Worm (Caenorhabditis elegans) whole organism, L4 larva: ENCODE results near the gene W06D11.5.

Source experiments
- ZK337.2 ChIP-seq: fragments of 200-800 bp; sonication (Bioruptor generic); IDR thresholded peaks from 2 replicates; pipeline ENCODE4 v1.3.6; 2022; ENCODE audit warnings: missing genetic modification reagents, missing genetic modification characterization, missing compliant biosample characterization
- ceh-82 ChIP-seq: sonication (generic microtip); optimal IDR thresholded peaks from 2 replicates; lab custom pipeline; 2017; ENCODE audit warnings: missing biosample characterization, missing genetic modification characterization
- duxl-1 ChIP-seq: sonication (generic microtip); optimal IDR thresholded peaks from 2 replicates; lab custom pipeline; 2016; ENCODE audit warnings: mild to moderate bottlenecking, missing genetic modification characterization, moderate library complexity, missing compliant biosample characterization; ENCODE audit not compliant: poor library complexity
- lin-13 ChIP-seq: fragments of 150-350 bp; optimal IDR thresholded peaks from 2 replicates; lab custom pipeline; 2014; ENCODE audit warnings: missing biosample characterization, missing genetic modification reagents, missing genetic modification characterization
- madf-9 ChIP-seq: fragments of 200-800 bp; sonication (Bioruptor generic); conservative IDR thresholded peaks from 2 replicates; pipeline ENCODE4 v1.3.6; 2022; ENCODE audit warnings: missing genetic modification reagents, missing genetic modification characterization, missing compliant biosample characterization
- nhr-10 ChIP-seq: fragments of 150-350 bp; optimal IDR thresholded peaks from 2 replicates; lab custom pipeline; 2014; ENCODE audit warnings: missing biosample characterization, missing genetic modification characterization
- nhr-25 ChIP-seq: sonication (generic microtip); optimal IDR thresholded peaks from 2 replicates; lab custom pipeline; 2017; ENCODE audit warnings: missing genetic modification characterization, mild to moderate bottlenecking, missing compliant biosample characterization, antibody characterized with exemption, moderate library complexity, borderline replicate concordance; ENCODE audit not compliant: insufficient read depth
- nhr-77 ChIP-seq: fragments of 150-350 bp; optimal IDR thresholded peaks from 2 replicates; lab custom pipeline; 2014; ENCODE audit warnings: missing biosample characterization, missing genetic modification characterization
- pqm-1 ChIP-seq: sonication (generic microtip); optimal IDR thresholded peaks from 2 replicates; lab custom pipeline; 2017; ENCODE audit warnings: missing biosample characterization, missing genetic modification characterization
- rbr-2 ChIP-seq: sonication (generic microtip); optimal IDR thresholded peaks from 2 replicates; lab custom pipeline; 2016; ENCODE audit warnings: missing genotype, missing genetic modification characterization, missing compliant biosample characterization
- set-16 ChIP-seq: fragments of 200-800 bp; sonication (Bioruptor generic); IDR thresholded peaks from 2 replicates; pipeline ENCODE4 v1.3.6; 2022; ENCODE audit warnings: missing genetic modification reagents, missing genetic modification characterization, missing compliant biosample characterization
- skn-1 ChIP-seq: fragments of 150-350 bp; optimal IDR thresholded peaks from 2 replicates; lab custom pipeline; 2014; ENCODE audit warnings: missing biosample characterization, missing genetic modification characterization
- zip-2 ChIP-seq: fragments of 150-350 bp; optimal IDR thresholded peaks from 2 replicates; lab custom pipeline; 2014; ENCODE audit warnings: missing biosample characterization, missing genetic modification characterization

ce11 chrX:12252189-12252588 is 47.7 kb upstream of the W06D11.5 start:
- TF ChIP-seq skn-1 (tag; lab: Kevin White, UChicago) (no peak), pqm-1 (tag; lab: Kevin White, UChicago) (no peak), nhr-25 (no peak), rbr-2 (tag; lab: Kevin White, UChicago) (no peak), ZK337.2 (no peak), lin-13 (GFP tag; lab: Kevin White, UChicago) (no peak), nhr-10 (no peak), set-16 (GFP tag; lab: Robert Waterston, UW) (no peak), ceh-82 (tag; lab: Kevin White, UChicago) (no peak), madf-9 (GFP tag; lab: Robert Waterston, UW) (no peak), nhr-77 (no peak), zip-2 (tag; lab: Kevin White, UChicago) (no peak), duxl-1 (no peak)
